Worm (Caenorhabditis elegans): Measurements from ENCODE around the gene pzf-1.

- TF ChIP-seq ztf-23 (GFP tag; IDR thresholded peaks at IDR 0.05), result no peak
- no peak for TF ChIP-seq med-1 (GFP tag; optimal IDR thresholded peaks at IDR 0.05; ENCODE audit: insufficient read depth)
- TF ChIP-seq flt-1 (GFP tag; IDR thresholded peaks at IDR 0.05), result no peak
Measured at ce11 chrV:15974836-15975235, 46.6 kb upstream of the pzf-1 start, which contains the start of gene sru-22.
